Worm (Caenorhabditis elegans): ENCODE measurements around the gene W05H9.2.

Gene W05H9.2

ce11 chrX:6263194-6263698, 3.6 kb upstream of the W05H9.2 start, which contains the start of gene W05H9.4 (continued):
- TF ChIP-seq lin-13 (GFP tag; optimal IDR thresholded peaks at IDR 0.05) (no peak), ztf-11 (tag; optimal IDR thresholded peaks at IDR 0.05) (peak in 1 of 2 experiments; percentile 59), lsy-2 (tag; optimal IDR thresholded peaks at IDR 0.05) (peak in 1 of 2 experiments; percentile 12), F16B12.6 (tag; optimal IDR thresholded peaks at IDR 0.05) (no peak), nhr-71 (tag; optimal IDR thresholded peaks at IDR 0.05) (peak; percentile 30), ceh-90 (tag; optimal IDR thresholded peaks at IDR 0.05) (no peak), aly-2 (tag; optimal IDR thresholded peaks at IDR 0.05) (no peak), nhr-12 (tag; optimal IDR thresholded peaks at IDR 0.05) (no peak), swsn-7 (tag; optimal IDR thresholded peaks at IDR 0.05) (peak; percentile 27)

ce11 chrX:6271718-6272117, 4.9 kb downstream of the W05H9.2 start, which contains the start of gene lro-1:
Gene lro-1, plus strand, starts transcription at chrX:6272089.
- TF ChIP-seq sup-37 (GFP tag; optimal IDR thresholded peaks at IDR 0.05) = no peak
- no peak for TF ChIP-seq aly-2 (tag; optimal IDR thresholded peaks at IDR 0.05)
- no peak for TF ChIP-seq C34B4.2 (tag; optimal IDR thresholded peaks at IDR 0.05)
- no peak for TF ChIP-seq lir-3 (tag; optimal IDR thresholded peaks at IDR 0.05; ENCODE audit: poor library complexity)
- no peak for TF ChIP-seq mef-2 (tag; optimal IDR thresholded peaks at IDR 0.05)
- TF ChIP-seq elt-2 (tag; optimal IDR thresholded peaks at IDR 0.05) = peak; percentile 83
- no peak for TF ChIP-seq skn-1 (tag; optimal IDR thresholded peaks at IDR 0.05)
- TF ChIP-seq unc-130 (tag; optimal IDR thresholded peaks at IDR 0.05) = no peak
- no peak for TF ChIP-seq F16B12.6 (tag; optimal IDR thresholded peaks at IDR 0.05)
- no peak for TF ChIP-seq nhr-12 (tag; optimal IDR thresholded peaks at IDR 0.05)
- no peak for TF ChIP-seq egl-27 (tag; optimal IDR thresholded peaks at IDR 0.05)
- no peak for TF ChIP-seq efl-1 (optimal IDR thresholded peaks at IDR 0.05)
- TF ChIP-seq efl-1 (GFP tag; optimal IDR thresholded peaks at IDR 0.05 in 1 of 2) = no peak
- TF ChIP-seq nhr-19 (GFP tag; conservative IDR thresholded peaks at IDR 0.05) = no peak
- no peak for TF ChIP-seq vab-15 (tag; optimal IDR thresholded peaks at IDR 0.05)
- TF ChIP-seq pag-3 (tag; optimal IDR thresholded peaks at IDR 0.05; ENCODE audit: borderline replicate concordance, insufficient read depth) = no peak
- no peak for TF ChIP-seq unc-86 (tag; optimal IDR thresholded peaks at IDR 0.05)
- no peak for TF ChIP-seq sox-4 (tag; optimal IDR thresholded peaks at IDR 0.05)
- TF ChIP-seq ztf-11 (tag; optimal IDR thresholded peaks at IDR 0.05) = no peak
- no peak for TF ChIP-seq nhr-47 (tag; optimal IDR thresholded peaks at IDR 0.05)
- peak in 1 of 2 experiments; percentile 38 for TF ChIP-seq lin-35 (GFP tag; optimal IDR thresholded peaks at IDR 0.05)
- no peak for TF ChIP-seq C16A3.4 (tag; optimal IDR thresholded peaks at IDR 0.05)
- TF ChIP-seq nhr-11 (tag; optimal IDR thresholded peaks at IDR 0.05) = no peak
- TF ChIP-seq ces-1 (GFP tag; optimal IDR thresholded peaks at IDR 0.05) = no peak
- no peak for TF ChIP-seq sptf-1 (tag; optimal IDR thresholded peaks at IDR 0.05)
- TF ChIP-seq snu-23 (GFP tag; optimal IDR thresholded peaks at IDR 0.05) = no peak
- TF ChIP-seq mab-9 (GFP tag; IDR thresholded peaks at IDR 0.05) = no peak
- TF ChIP-seq hlh-4 (tag; optimal IDR thresholded peaks at IDR 0.05) = no peak
- peak; percentile 41 for TF ChIP-seq nhr-71 (tag; optimal IDR thresholded peaks at IDR 0.05)
- no peak for TF ChIP-seq nhr-85 (tag)
- TF ChIP-seq alr-1 (tag; optimal IDR thresholded peaks at IDR 0.05; ENCODE audit: borderline replicate concordance) = no peak
- TF ChIP-seq ceh-63 (GFP tag; optimal IDR thresholded peaks at IDR 0.05) = no peak
- no peak for TF ChIP-seq fkh-8 (tag; optimal IDR thresholded peaks at IDR 0.05)
- peak; percentile 4 for TF ChIP-seq nhr-20 (tag; optimal IDR thresholded peaks at IDR 0.05)

- TF ChIP-seq efl-3 (GFP tag; optimal IDR thresholded peaks at IDR 0.05) (no peak), zip-4 (GFP tag; optimal IDR thresholded peaks at IDR 0.05) (no peak), pag-3 (tag; optimal IDR thresholded peaks at IDR 0.05; ENCODE audit: borderline replicate concordance, insufficient read depth) (no peak), hlh-4 (tag; optimal IDR thresholded peaks at IDR 0.05) (no peak), unc-30 (tag; optimal IDR thresholded peaks at IDR 0.05) (no peak), C16A3.4 (tag; optimal IDR thresholded peaks at IDR 0.05) (no peak), lin-13 (GFP tag; optimal IDR thresholded peaks at IDR 0.05) (no peak), ces-1 (GFP tag; optimal IDR thresholded peaks at IDR 0.05) (no peak), sptf-1 (tag; optimal IDR thresholded peaks at IDR 0.05) (no peak), ceh-90 (tag; optimal IDR thresholded peaks at IDR 0.05) (no peak), dsc-1 (tag; optimal IDR thresholded peaks at IDR 0.05) (no peak), nhr-237 (tag; optimal IDR thresholded peaks at IDR 0.05) (no peak), nhr-19 (GFP tag; conservative IDR thresholded peaks at IDR 0.05) (no peak), mab-9 (GFP tag; IDR thresholded peaks at IDR 0.05) (no peak), vab-15 (tag; optimal IDR thresholded peaks at IDR 0.05) (no peak), egl-27 (tag; optimal IDR thresholded peaks at IDR 0.05) (no peak), tlp-1 (tag; optimal IDR thresholded peaks at IDR 0.05) (no peak), lin-39 (tag; optimal IDR thresholded peaks at IDR 0.05) (no peak), snu-23 (GFP tag; optimal IDR thresholded peaks at IDR 0.05) (no peak), lir-3 (tag; optimal IDR thresholded peaks at IDR 0.05; ENCODE audit: poor library complexity) (no peak)
Measured at ce11 chrX:6273772-6274171, 6.9 kb downstream of the W05H9.2 start.

Measured in whole organism, L1 larva.